Worm (Caenorhabditis elegans) whole organism, young adult: Measurements from ENCODE around the gene ZC204.6.

ENCODE experiments used
- B0261.1 ChIP-seq: sonication (generic microtip); optimal IDR thresholded peaks from 2 replicates; lab custom pipeline; 2016; ENCODE audit warnings: mild to moderate bottlenecking, missing genetic modification characterization, moderate library complexity, missing compliant biosample characterization
- B0336.3 ChIP-seq: fragments of 200-800 bp; sonication (Bioruptor generic); IDR thresholded peaks from 2 replicates; pipeline ENCODE4 v1.3.6; 2022; ENCODE audit warnings: missing genetic modification characterization, missing compliant biosample characterization
- C17E4.6 ChIP-seq: fragments of 200-800 bp; sonication (Bioruptor generic); IDR thresholded peaks from 2 replicates; pipeline ENCODE4 v1.3.6; 2022; ENCODE audit warnings: missing genetic modification reagents, missing genetic modification characterization, missing compliant biosample characterization
- F57A8.1 ChIP-seq: fragments of 200-800 bp; sonication (Bioruptor generic); optimal IDR thresholded peaks from 2 replicates; lab custom pipeline; 2018; ENCODE audit warnings: mild to moderate bottlenecking, missing genetic modification characterization, moderate library complexity, missing compliant biosample characterization
- K12H6.12 ChIP-seq: fragments of 200-800 bp; sonication (Bioruptor generic); optimal IDR thresholded peaks from 2 replicates; lab custom pipeline; 2018; ENCODE audit warnings: mild to moderate bottlenecking, missing genetic modification characterization, missing compliant biosample characterization
- T07F8.4 ChIP-seq: sonication (generic microtip); optimal IDR thresholded peaks from 2 replicates; lab custom pipeline; 2016; ENCODE audit warnings: mild to moderate bottlenecking, missing genetic modification characterization, moderate library complexity, missing compliant biosample characterization
- Y79H2A.3 ChIP-seq: fragments of 200-800 bp; sonication (Bioruptor generic); conservative IDR thresholded peaks from 2 replicates; pipeline ENCODE4 v1.3.6; 2022; ENCODE audit warnings: missing genetic modification reagents, missing genetic modification characterization, missing compliant biosample characterization
- Y95B8A.8 ChIP-seq: fragments of 200-800 bp; sonication (Bioruptor generic); IDR thresholded peaks from 2 replicates; pipeline ENCODE4 v1.3.6; 2022; ENCODE audit warnings: missing genetic modification reagents, missing genetic modification characterization, missing compliant biosample characterization
- aptf-2 ChIP-seq: fragments of 200-800 bp; sonication (Bioruptor generic); conservative IDR thresholded peaks from 2 replicates; pipeline ENCODE4 v1.3.6; 2022; ENCODE audit warnings: missing genetic modification reagents, missing genetic modification characterization, missing compliant biosample characterization
- athp-1 ChIP-seq: sonication (generic microtip); optimal IDR thresholded peaks from 2 replicates; lab custom pipeline; 2017; ENCODE audit warnings: mild to moderate bottlenecking, missing genetic modification characterization, missing compliant biosample characterization
- bed-2 ChIP-seq: fragments of 200-800 bp; sonication (Bioruptor generic); IDR thresholded peaks from 2 replicates; pipeline ENCODE4 v1.3.6; 2022; ENCODE audit warnings: missing genetic modification reagents, missing genetic modification characterization, missing compliant biosample characterization
- dox-1 ChIP-seq: fragments of 200-800 bp; sonication (Bioruptor generic); IDR thresholded peaks from 2 replicates; pipeline ENCODE4 v1.3.6; 2022; ENCODE audit warnings: missing genetic modification reagents, missing genetic modification characterization, missing compliant biosample characterization
- egrh-3 ChIP-seq: fragments of 200-800 bp; sonication (Bioruptor generic); IDR thresholded peaks from 2 replicates; pipeline ENCODE4 v1.3.6; 2022; ENCODE audit warnings: missing genetic modification reagents, missing genetic modification characterization, missing compliant biosample characterization
- ets-4 ChIP-seq: fragments of 200-800 bp; sonication (Bioruptor generic); optimal IDR thresholded peaks from 2 replicates; lab custom pipeline; 2018; ENCODE audit warnings: mild to moderate bottlenecking, missing genetic modification characterization, missing compliant biosample characterization
- hmg-20 ChIP-seq: fragments of 200-800 bp; sonication (Bioruptor generic); IDR thresholded peaks from 2 replicates; pipeline ENCODE4 v1.3.6; 2022; ENCODE audit warnings: missing genetic modification reagents, missing genetic modification characterization, missing compliant biosample characterization
- hsf-1 ChIP-seq: fragments of 200-800 bp; sonication (Bioruptor generic); IDR thresholded peaks from 2 replicates; pipeline ENCODE4 v1.3.6; 2022; ENCODE audit warnings: missing genetic modification reagents, missing genetic modification characterization, missing compliant biosample characterization
- lin-26 ChIP-seq: fragments of 200-800 bp; sonication (Bioruptor generic); IDR thresholded peaks from 2 replicates; pipeline ENCODE4 v1.3.6; 2022; ENCODE audit warnings: missing genetic modification reagents, missing genetic modification characterization, missing compliant biosample characterization
- lir-1 ChIP-seq: fragments of 200-800 bp; sonication (Bioruptor generic); conservative IDR thresholded peaks from 2 replicates; pipeline ENCODE4 v1.3.6; 2022; ENCODE audit warnings: missing genetic modification reagents, missing genetic modification characterization, missing compliant biosample characterization
- nfyb-1 ChIP-seq: fragments of 200-800 bp; sonication (Bioruptor generic); IDR thresholded peaks from 2 replicates; pipeline ENCODE4 v1.3.6; 2022; ENCODE audit warnings: missing genetic modification reagents, missing genetic modification characterization, missing compliant biosample characterization
- sptf-2 ChIP-seq: fragments of 200-800 bp; sonication (Bioruptor generic); optimal IDR thresholded peaks from 2 replicates; lab custom pipeline; 2018; ENCODE audit warnings: mild to moderate bottlenecking, missing genetic modification characterization, missing compliant biosample characterization
- tbp1 ChIP-seq: fragments of 200-800 bp; sonication (Bioruptor generic); optimal IDR thresholded peaks from 2 replicates; lab custom pipeline; 2018; ENCODE audit warnings: mild to moderate bottlenecking, missing genetic modification characterization, missing compliant biosample characterization
- tlf-1 ChIP-seq: fragments of 200-800 bp; sonication (Bioruptor generic); optimal IDR thresholded peaks from 2 replicates; lab custom pipeline; 2018; ENCODE audit warnings: mild to moderate bottlenecking, missing genetic modification characterization, missing compliant biosample characterization
- unc-62 ChIP-seq: fragments of 150-350 bp; optimal IDR thresholded peaks from 2 replicates; lab custom pipeline; 2014; ENCODE audit warnings: missing biosample characterization, missing genetic modification reagents, missing genetic modification characterization
- ztf-25 ChIP-seq: fragments of 200-800 bp; sonication (Bioruptor generic); IDR thresholded peaks from 2 replicates; pipeline ENCODE4 v1.3.6; 2022; ENCODE audit warnings: missing genetic modification reagents, missing genetic modification characterization, missing compliant biosample characterization
- ztf-6 ChIP-seq: fragments of 200-800 bp; sonication (Bioruptor generic); IDR thresholded peaks from 2 replicates; pipeline ENCODE4 v1.3.6; 2022; ENCODE audit warnings: missing genetic modification reagents, missing genetic modification characterization, missing compliant biosample characterization

Gene ZC204.6

DNA sequence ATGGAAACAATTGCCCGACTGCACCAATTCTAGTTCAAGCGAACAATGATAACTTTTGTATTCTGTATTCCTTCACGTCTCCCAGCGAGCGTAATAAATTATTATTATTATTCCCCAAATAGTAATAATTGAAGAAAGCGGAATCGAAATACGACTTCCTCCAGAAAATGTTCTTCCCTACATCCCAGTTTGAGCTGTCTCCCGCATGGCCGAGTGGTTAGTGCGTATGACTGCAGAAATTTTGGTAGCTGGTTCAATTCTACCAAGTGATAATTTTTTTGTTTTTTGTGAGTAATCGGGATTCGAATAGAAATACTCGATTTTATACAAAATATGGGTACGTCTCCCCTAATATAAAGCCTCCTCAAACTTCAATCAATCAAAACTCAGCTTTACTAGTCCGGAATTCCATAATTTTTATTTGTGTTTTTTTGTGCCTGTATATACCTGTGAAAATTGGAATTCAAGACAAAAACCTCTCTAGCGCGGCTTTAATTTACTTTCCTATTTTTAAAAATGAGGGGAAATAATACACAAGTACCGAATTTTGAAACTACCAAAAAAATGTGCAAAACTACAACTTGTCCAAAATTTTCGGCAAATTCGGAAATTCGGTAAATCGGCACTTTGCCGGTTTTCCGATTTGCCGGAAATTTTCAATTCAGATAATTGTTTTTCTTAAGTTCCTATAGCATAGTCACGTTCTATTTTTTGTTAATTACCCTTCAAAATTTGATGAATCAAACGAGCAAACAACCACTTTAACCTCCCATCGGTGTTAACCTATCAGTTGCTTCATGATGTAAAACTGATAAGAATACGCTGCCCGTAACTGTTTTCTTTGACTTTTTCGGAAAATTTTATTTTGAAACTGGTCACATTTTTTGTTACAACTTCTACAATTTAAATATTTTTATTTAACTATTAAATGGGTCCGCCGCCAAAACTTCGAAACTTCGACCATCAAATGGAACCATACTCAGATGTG lies 47.2 kb downstream of the ZC204.6 start, which contains the start of gene bath-46 (continued):
- TF ChIP-seq Y79H2A.3 (GFP tag; lab: Robert Waterston, UW) = no peak
- TF ChIP-seq B0336.3 = no peak
- TF ChIP-seq dox-1 (GFP tag; lab: Robert Waterston, UW) = 0 out of 2 replicates have a peak, but pooled peaks have one; percentile 24
- 0 out of 2 replicates have a peak, but pooled peaks have one; percentile 69 for TF ChIP-seq ztf-25 (GFP tag; lab: Robert Waterston, UW)
- TF ChIP-seq Y95B8A.8 (GFP tag; lab: Robert Waterston, UW) = 0 out of 2 replicates have a peak, but pooled peaks have one; percentile 46
- TF ChIP-seq bed-2 = no peak
- no peak for TF ChIP-seq ztf-6 (GFP tag; lab: Robert Waterston, UW)
- TF ChIP-seq lin-26 = peak; percentile 77
- peak; percentile 84 for TF ChIP-seq tbp1 (GFP tag; lab: Kevin White, UChicago)
- TF ChIP-seq hsf-1 = no peak
- no peak for TF ChIP-seq egrh-3 (GFP tag; lab: Robert Waterston, UW)

DNA sequence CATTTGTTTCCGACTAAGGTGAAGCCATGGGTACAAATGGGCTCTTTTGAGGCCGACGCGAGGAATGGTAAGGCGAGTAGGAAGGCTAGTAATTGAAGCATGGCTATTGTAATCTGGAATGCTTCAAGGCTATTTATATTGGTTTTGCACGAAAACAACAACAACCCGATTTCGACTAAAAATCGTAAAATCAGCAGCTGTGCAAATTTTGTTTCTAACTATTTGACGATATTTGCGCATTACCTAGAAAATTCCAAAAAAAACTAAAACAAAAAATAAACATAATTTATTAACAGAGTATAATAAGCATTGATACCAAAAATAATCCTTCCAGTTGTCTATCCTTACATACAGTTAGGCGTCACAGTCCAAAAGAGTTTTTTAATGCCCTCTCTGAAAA lies 49.5 kb downstream of the ZC204.6 start, which contains the start of gene clec-20:
Gene clec-20 (minus strand): TSS at position 101 of the 400 bp plus-strand sequence.
- TF ChIP-seq ets-4 (GFP tag; lab: Kevin White, UChicago) (no peak), tlf-1 (GFP tag; lab: Kevin White, UChicago) (no peak), nfyb-1 (GFP tag; lab: Robert Waterston, UW) (no peak), F57A8.1 (no peak), unc-62 (GFP tag; lab: Kevin White, UChicago) (no peak), aptf-2 (no peak), lir-1 (GFP tag; lab: Robert Waterston, UW) (no peak), B0261.1 (tag; lab: Kevin White, UChicago) (no peak), athp-1 (tag; lab: Kevin White, UChicago) (no peak), dox-1 (GFP tag; lab: Robert Waterston, UW) (no peak), C17E4.6 (GFP tag; lab: Robert Waterston, UW) (no peak), ztf-6 (GFP tag; lab: Robert Waterston, UW) (no peak), hmg-20 (GFP tag; lab: Robert Waterston, UW) (no peak), T07F8.4 (tag; lab: Kevin White, UChicago) (no peak), K12H6.12 (tag; lab: Kevin White, UChicago) (no peak), sptf-2 (GFP tag; lab: Kevin White, UChicago) (no peak)
